Fruit fly (Drosophila melanogaster): ENCODE data around the gene CG8526.

The CG8526 gene

DNA sequence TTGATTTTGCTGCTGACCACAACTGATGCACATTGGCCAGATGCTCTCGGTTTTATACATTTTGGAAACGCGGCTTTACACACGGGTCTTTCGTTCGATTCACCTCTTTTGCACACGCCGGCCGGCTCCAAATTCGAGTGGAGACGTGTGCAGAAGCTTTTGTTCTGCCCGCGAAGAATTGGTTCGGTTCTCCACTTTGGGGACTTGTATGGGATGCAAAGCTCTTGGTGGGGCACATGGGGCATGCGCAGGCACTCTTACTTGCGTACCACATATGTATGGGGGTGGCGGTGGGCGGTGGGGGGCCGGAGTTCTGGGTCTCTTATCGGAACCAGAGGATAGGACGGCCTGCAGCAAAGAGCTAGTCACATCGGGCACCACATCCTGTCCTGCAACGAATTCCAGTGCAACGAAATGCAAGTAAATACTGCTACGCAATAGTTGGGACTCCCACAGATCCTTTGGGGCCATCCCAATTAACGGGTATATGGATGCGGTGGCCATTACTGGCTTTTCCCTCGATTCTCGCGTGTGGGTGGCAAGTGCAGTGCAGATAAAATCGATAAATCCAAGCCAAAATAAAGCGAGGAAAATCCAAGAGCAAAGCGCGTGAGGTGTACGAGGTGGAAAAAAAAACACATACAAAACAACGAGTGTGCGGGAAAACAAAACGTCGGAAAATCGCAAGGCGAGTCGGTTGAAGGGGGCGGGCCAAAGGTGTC, 16.6 kb upstream of the CG8526 start, which contains the start of the genes MtnA and CG8500:
Gene MtnA, minus strand, starts transcription at position 30 of the 722 bp plus-strand sequence.
Gene CG8500, plus strand, starts transcription at position 313 of the 722 bp plus-strand sequence.
- TF ChIP-seq svp (GFP tag) (peak; percentile 70), CG15336 (GFP tag; IDR thresholded peaks at IDR 0.05) (0 out of 2 replicates have a peak, but pooled peaks have one; percentile 16), CG6808 (GFP tag; optimal IDR thresholded peaks at IDR 0.05) (no peak), ss (GFP tag; optimal IDR thresholded peaks at IDR 0.05) (peak in 1 of 2 experiments; percentile 18)

DNA sequence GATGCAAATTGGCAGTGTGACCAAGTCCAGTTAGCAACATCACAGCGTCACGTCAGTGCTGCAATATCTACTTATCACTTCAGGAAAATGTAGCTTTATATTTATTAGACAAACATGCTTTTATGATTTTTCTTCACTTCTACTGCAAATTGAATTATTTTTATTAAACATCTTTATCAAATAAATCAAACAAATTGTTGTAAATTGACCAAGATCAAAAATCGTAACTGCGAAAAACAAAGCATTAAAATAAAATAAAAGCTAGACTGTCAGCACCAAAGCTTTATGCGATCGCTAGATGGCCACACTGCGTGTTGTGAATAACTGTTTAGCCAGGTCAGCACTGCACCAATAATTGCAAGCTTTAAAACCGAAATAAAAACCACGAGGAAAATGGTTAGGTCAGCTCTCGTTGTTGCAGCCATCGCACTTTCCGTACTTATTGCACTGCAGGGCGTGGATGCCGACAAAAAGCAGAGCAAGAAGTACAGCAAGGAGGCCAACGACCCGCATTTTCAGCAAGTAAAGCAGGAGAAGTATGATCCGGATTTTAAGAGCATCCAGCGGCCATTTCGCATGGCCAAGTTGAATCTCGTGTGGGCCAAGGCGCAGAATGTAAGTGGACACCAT, 9.8 kb upstream of the CG8526 start, which contains the start of the genes CG12945 and CG8507:
Gene CG12945, minus strand, starts transcription at position 45 of the 630 bp plus-strand sequence.
Gene CG8507, plus strand, starts transcription at position 307 of the 630 bp plus-strand sequence.
- no peak for TF ChIP-seq OdsH (GFP tag; optimal IDR thresholded peaks at IDR 0.05)
- TF ChIP-seq Ets96B (tag; optimal IDR thresholded peaks at IDR 0.05) = peak; percentile 38
- peak; percentile 58 for TF ChIP-seq CG3032 (tag; optimal IDR thresholded peaks at IDR 0.05)
- no peak for TF ChIP-seq CG7368 (GFP tag; optimal IDR thresholded peaks at IDR 0.05)
- TF ChIP-seq fd59A (GFP tag; optimal IDR thresholded peaks at IDR 0.05) = no peak
- peak; percentile 68 for TF ChIP-seq Hr39 (GFP tag; optimal IDR thresholded peaks at IDR 0.05)
- TF ChIP-seq CG6792 (GFP tag; optimal IDR thresholded peaks at IDR 0.05) = no peak
- TF ChIP-seq CG10631 (GFP tag; optimal IDR thresholded peaks at IDR 0.05) = no peak
- no peak for TF ChIP-seq Eip75B (GFP tag; optimal IDR thresholded peaks at IDR 0.05)
- TF ChIP-seq acj6 (GFP tag; optimal IDR thresholded peaks at IDR 0.05) = peak; percentile 47
- TF ChIP-seq Blimp-1 (GFP tag; optimal IDR thresholded peaks at IDR 0.05) = no peak
- no peak for TF ChIP-seq CG3919 (GFP tag; optimal IDR thresholded peaks at IDR 0.05)
- TF ChIP-seq topi (GFP tag; optimal IDR thresholded peaks at IDR 0.05) = peak; percentile 53
- TF ChIP-seq CG8632 (GFP tag; optimal IDR thresholded peaks at IDR 0.05) = no peak
- no peak for TF ChIP-seq Hr38 (GFP tag; optimal IDR thresholded peaks at IDR 0.05)
- no peak for TF ChIP-seq CG6276 (GFP tag; optimal IDR thresholded peaks at IDR 0.05)
- peak; percentile 65 for TF ChIP-seq lz (GFP tag; optimal IDR thresholded peaks at IDR 0.05)
- TF ChIP-seq fd85E (GFP tag; optimal IDR thresholded peaks at IDR 0.05) = no peak
- TF ChIP-seq Gug (GFP tag; IDR thresholded peaks at IDR 0.05) = 0 out of 2 replicates have a peak, but pooled peaks have one; percentile 9
- peak; percentile 83 for TF ChIP-seq Eip78C (GFP tag)
- TF ChIP-seq CG6854 (GFP tag; optimal IDR thresholded peaks at IDR 0.05) = no peak
- TF ChIP-seq Sox102F (GFP tag; optimal IDR thresholded peaks at IDR 0.05) = no peak
- no peak for TF ChIP-seq svp (GFP tag)
- TF ChIP-seq spab (GFP tag; optimal IDR thresholded peaks at IDR 0.05) = no peak
- peak; percentile 13 for TF ChIP-seq Sox15 (GFP tag; optimal IDR thresholded peaks at IDR 0.05)
- TF ChIP-seq esn (GFP tag; optimal IDR thresholded peaks at IDR 0.05) = peak; percentile 71
- peak; percentile 58 for TF ChIP-seq CG31627 (GFP tag; optimal IDR thresholded peaks at IDR 0.05)
- TF ChIP-seq CG8319 (GFP tag; optimal IDR thresholded peaks at IDR 0.05) = no peak
- no peak for TF ChIP-seq CG15336 (GFP tag; IDR thresholded peaks at IDR 0.05)
- TF ChIP-seq ss (GFP tag; optimal IDR thresholded peaks at IDR 0.05) = no peak
- no peak for TF ChIP-seq CG4318 (GFP tag; optimal IDR thresholded peaks at IDR 0.05)
- TF ChIP-seq CG32006 (GFP tag; optimal IDR thresholded peaks at IDR 0.05) = no peak
- TF ChIP-seq cyc (GFP tag; optimal IDR thresholded peaks at IDR 0.05) = peak; percentile 35
- TF ChIP-seq CG11902 (GFP tag; optimal IDR thresholded peaks at IDR 0.05) = peak; percentile 9
- peak; percentile 76 for TF ChIP-seq Sox14 (GFP tag; optimal IDR thresholded peaks at IDR 0.05)
- TF ChIP-seq CG8119 (GFP tag; IDR thresholded peaks at IDR 0.05) = no peak

DNA sequence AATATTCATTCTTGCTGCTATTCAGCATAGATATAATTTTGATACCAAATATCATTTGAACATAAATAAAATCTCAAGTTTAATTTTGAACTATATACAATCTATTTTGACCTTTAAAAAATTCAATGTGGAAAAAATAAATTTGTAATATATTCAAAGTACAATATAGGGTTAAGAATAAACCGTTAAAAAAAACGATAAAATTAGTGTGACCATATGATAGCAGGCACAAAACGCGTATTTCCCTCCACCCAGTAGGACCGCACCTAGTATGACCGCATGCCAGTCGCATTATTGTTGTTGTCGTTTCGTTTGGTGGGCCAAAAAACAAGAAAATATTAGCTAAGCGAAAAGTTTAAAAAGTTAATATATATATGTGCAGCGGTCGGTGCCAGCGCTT, 8.1 kb upstream of the CG8526 start, which contains the start of gene CG8516:
Gene CG8516, plus strand, starts transcription at position 278 of the 400 bp plus-strand sequence.
- TF ChIP-seq CG31627 (GFP tag; optimal IDR thresholded peaks at IDR 0.05) (peak; percentile 19), pdm3 (GFP tag; optimal IDR thresholded peaks at IDR 0.05) (no peak), CG11294 (GFP tag; IDR thresholded peaks at IDR 0.05) (no peak), CG3032 (tag; optimal IDR thresholded peaks at IDR 0.05) (no peak), CG9139 (GFP tag; optimal IDR thresholded peaks at IDR 0.05) (no peak), CG6854 (GFP tag; optimal IDR thresholded peaks at IDR 0.05) (no peak), CG10669 (GFP tag; optimal IDR thresholded peaks at IDR 0.05) (no peak), CG8119 (GFP tag; IDR thresholded peaks at IDR 0.05) (peak; percentile 61; the same call in 2 of the 3 replicates), OdsH (GFP tag; optimal IDR thresholded peaks at IDR 0.05) (no peak), net (GFP tag; optimal IDR thresholded peaks at IDR 0.05) (no peak), Sox14 (GFP tag; optimal IDR thresholded peaks at IDR 0.05) (no peak), CG32006 (GFP tag; optimal IDR thresholded peaks at IDR 0.05) (no peak), acj6 (GFP tag; optimal IDR thresholded peaks at IDR 0.05) (peak; percentile 11), CG16779 (tag; optimal IDR thresholded peaks at IDR 0.05) (no peak), fkh (GFP tag; optimal IDR thresholded peaks at IDR 0.05) (no peak), Sox102F (GFP tag; optimal IDR thresholded peaks at IDR 0.05) (no peak), dsx (GFP tag; optimal IDR thresholded peaks at IDR 0.05; ENCODE audit: poor library complexity, severe bottlenecking) (no peak), CG10631 (GFP tag; optimal IDR thresholded peaks at IDR 0.05) (no peak), spab (GFP tag; optimal IDR thresholded peaks at IDR 0.05) (no peak)
